Fruit fly (Drosophila melanogaster): ENCODE data around the gene CG11456.

The CG11456 gene

DNA sequence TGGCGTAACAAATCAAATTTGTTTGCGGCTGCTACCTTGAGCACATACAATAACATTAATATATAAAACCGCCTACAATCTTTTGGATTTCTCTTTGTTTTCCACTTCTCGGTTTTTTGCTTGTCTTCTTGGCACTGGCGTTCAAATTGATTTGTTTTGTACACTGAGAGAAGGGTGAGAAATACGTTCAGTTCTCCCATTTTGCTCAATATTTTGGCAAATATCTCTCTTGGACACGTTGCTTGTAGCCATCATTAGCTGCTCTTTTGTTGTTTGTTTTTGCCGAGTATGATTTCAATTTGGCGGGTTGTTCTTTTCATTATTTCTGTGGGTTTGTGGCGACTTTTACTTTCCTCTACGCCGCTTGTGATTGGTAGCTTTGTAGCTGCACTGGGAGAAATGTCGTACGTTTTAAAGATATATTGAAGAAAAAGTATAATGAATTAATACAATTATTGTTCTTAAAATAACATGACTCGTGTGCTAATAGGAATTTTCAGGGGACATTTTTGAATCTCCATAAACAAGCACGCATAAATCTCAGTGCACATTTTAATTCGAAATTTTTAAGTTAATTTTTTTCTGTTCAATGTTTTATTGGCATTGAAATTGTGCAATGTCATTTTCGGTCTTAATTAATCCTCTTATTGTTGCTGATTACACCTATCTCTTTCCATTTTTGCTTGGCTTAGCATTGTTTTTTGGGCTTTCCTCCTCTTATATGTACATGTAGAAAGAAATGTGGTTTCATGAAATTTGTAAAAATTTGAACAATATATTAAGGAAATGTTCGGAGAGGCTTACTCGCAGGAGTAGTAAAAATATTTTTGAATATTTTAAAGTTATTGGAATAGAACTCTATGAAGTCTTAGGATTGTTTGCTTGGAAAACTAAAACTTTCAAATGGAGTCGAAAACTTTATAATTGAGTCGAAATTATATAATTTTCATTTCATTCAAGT lies 14.6 kb upstream of the CG11456 start:
- TF ChIP-seq insv (optimal IDR thresholded peaks at IDR 0.05) (no peak), psq (optimal IDR thresholded peaks at IDR 0.05) (no peak), Myc (optimal IDR thresholded peaks at IDR 0.05) (no peak), ttk (optimal IDR thresholded peaks at IDR 0.05) (no peak), Sin3A (optimal IDR thresholded peaks at IDR 0.05) (no peak), h (optimal IDR thresholded peaks at IDR 0.05) (no peak)

DNA sequence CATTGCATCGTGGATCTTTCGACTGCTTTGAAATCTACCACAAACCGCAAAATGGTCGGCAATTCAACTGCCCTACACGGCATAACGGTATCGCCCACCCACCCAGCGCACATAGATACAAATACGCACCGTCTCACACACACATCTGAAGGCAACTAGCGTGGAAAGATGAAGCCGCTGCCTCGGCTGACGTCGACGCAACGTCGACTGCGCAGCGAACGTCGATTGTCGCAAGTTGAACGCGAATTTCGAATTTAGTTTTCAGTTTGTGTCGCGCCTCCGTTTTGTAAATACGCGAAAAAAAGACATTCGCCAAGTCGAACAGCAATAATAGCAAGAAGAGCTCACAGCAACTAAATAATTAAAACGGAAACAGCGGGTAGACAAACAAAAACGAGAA lies 13.8 kb upstream of the CG11456 start:
- TF ChIP-seq h (optimal IDR thresholded peaks at IDR 0.05) (no peak), insv (optimal IDR thresholded peaks at IDR 0.05) (no peak), ttk (optimal IDR thresholded peaks at IDR 0.05) (no peak), Sin3A (optimal IDR thresholded peaks at IDR 0.05) (no peak), Myc (optimal IDR thresholded peaks at IDR 0.05) (no peak), psq (optimal IDR thresholded peaks at IDR 0.05) (no peak)

DNA sequence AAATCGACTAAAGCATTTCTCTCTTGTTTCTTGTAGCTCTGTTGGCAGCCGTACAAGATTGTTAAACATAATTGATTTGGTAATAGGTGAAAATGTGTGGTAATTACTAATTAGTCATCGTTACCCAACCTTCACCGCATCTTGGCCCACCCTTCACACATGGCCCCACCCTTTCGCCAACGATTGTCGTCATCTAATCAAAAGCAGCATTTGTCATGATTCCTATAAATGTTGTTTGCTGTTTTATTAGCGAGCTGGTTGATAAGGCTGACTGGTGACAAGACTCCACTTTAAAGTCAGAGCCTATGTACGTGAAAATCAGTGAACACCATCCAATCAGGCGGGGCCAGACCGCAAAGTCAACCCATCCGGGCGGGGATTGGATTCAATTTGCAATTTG lies 11.4 kb upstream of the CG11456 start:
- TF ChIP-seq ttk (optimal IDR thresholded peaks at IDR 0.05) (no peak), Myc (optimal IDR thresholded peaks at IDR 0.05) (no peak), psq (optimal IDR thresholded peaks at IDR 0.05) (no peak), Sin3A (optimal IDR thresholded peaks at IDR 0.05) (no peak)

DNA sequence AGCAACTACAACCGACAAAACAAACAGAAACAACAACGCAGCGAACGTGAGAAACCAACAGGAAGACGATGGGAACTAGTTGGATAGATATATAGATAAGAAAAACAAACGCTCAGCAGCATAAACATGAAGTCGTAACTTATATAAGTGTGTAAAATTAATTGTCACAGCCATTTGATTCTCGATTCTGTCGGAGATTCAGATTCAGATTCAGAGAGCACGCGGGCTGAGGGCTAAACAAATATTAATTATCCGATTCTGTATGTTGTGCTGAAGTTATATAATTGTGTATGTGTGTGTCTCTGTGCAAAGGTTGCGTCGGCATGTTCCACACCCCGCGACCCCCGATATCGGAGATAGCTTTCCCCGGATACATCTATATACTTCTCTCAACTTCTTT lies 7.6 kb upstream of the CG11456 start:
- TF ChIP-seq ttk (optimal IDR thresholded peaks at IDR 0.05) (no peak), Sin3A (optimal IDR thresholded peaks at IDR 0.05) (no peak), insv (optimal IDR thresholded peaks at IDR 0.05) (no peak), Myc (optimal IDR thresholded peaks at IDR 0.05) (no peak), h (optimal IDR thresholded peaks at IDR 0.05) (no peak), psq (optimal IDR thresholded peaks at IDR 0.05) (no peak)

DNA sequence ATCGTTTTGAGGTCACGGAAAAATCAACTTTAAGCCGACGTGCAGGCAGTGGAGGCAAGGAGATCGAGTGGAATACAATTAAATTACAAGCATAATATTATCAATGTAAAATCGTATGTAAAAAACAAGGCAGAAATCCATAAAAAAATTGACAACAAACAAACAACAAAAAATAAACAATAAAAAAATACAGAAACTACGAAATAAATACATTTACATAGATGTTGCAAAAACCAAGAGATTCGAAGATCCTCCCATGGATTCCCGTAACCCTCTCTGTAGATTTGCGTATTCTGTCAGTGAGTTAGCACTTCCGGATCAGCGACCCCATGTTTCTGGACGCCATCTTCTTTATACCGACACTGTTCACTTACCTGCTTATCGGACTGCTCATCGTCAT lies 5.9 kb upstream of the CG11456 start, which contains the start of gene CG3288:
Gene CG3288, plus strand, starts transcription at position 301 of the 400 bp plus-strand sequence.
- TF ChIP-seq Sin3A (optimal IDR thresholded peaks at IDR 0.05) (no peak), Myc (optimal IDR thresholded peaks at IDR 0.05) (no peak), psq (optimal IDR thresholded peaks at IDR 0.05) (no peak), h (optimal IDR thresholded peaks at IDR 0.05) (no peak), insv (optimal IDR thresholded peaks at IDR 0.05) (no peak), ttk (optimal IDR thresholded peaks at IDR 0.05) (no peak)

DNA sequence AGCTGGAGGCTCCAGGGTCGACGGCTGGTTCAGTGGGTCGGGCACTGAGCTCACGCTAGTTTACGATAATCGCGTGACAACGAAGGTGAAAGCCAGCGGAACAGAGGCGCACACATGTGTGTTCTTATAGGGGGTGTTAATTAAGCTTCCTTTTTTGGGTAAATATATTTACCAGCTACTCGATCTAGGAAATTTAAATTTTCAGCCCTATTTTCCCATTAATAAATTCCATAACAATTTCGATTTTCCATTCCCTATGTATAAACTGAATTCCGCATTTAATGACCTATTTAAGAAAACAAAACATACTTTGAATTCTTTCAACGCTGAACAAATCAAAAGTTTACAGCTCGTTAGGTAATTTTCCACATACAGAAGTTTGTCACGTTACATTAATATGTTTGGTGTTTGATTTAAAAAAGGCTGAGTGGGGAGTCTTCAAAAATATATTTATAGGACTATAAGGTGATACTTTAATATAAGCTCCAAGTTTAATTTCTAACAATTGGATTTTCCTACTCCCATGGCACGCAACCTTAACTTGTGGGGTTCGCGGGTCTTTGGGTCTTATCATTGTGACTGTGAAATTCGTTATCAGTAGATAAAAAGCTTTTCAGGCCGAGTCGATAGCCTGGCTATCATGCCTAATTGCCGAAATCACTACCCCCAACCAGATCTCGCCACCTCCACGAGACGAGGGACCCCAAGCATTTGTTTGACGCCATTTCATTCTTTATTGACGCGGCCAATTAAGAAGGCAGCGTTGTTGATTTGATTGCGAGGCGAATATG lies 4.6 kb upstream of the CG11456 start, which contains the start of gene CG13255:
Gene CG13255, plus strand, starts transcription at position 449 of the 791 bp plus-strand sequence.
- TF ChIP-seq Myc (optimal IDR thresholded peaks at IDR 0.05) (no peak), psq (optimal IDR thresholded peaks at IDR 0.05) (no peak), ttk (optimal IDR thresholded peaks at IDR 0.05) (no peak), insv (optimal IDR thresholded peaks at IDR 0.05) (no peak), h (optimal IDR thresholded peaks at IDR 0.05) (no peak), Sin3A (optimal IDR thresholded peaks at IDR 0.05) (no peak)

DNA sequence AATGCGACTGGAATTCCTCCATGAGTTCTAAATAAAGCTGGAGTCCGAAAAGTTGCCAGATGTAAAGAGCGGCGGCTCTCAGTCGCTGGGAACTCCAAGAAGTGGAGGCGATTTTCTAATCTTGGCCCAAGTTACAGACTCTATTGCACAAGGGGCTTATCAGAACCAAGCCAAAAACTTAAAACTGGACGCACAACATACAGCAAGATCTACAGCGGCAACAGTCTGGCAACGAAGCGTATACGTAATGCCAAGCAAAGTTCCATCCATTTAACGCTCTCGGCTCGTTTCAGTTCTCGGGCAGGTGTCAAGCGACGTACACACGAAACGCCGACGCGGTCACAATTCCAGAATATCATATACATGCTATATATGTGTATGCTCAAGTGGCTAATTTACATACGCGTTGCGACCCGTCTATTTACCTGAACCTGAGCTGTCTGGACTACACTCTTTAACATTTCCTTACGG lies 3.9 kb upstream of the CG11456 start:
- no peak for TF ChIP-seq h (optimal IDR thresholded peaks at IDR 0.05)
- TF ChIP-seq psq (optimal IDR thresholded peaks at IDR 0.05) = no peak
- no peak for TF ChIP-seq Myc (optimal IDR thresholded peaks at IDR 0.05)
- no peak for TF ChIP-seq insv (optimal IDR thresholded peaks at IDR 0.05)
- no peak for TF ChIP-seq Sin3A (optimal IDR thresholded peaks at IDR 0.05)
- TF ChIP-seq ttk (optimal IDR thresholded peaks at IDR 0.05) = no peak

DNA sequence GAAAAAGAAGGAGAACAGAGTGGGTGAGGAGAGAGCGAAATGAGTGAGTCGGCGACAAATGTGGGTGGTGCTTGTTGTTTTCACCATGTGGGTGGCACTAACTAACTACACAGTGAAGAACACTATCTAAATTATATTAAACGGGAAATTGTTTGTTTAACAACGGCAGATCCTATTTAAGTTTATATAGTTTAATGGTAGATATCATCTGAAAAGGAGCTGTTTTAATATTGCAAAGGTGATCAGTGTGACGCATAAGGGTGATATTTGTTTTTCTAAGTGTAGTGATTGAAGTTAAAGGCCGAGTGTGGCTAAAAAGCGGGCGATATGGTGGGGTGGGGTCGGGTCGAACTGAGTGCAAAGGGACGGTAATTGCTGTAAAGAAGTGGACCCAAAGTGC lies 6.8 kb downstream of the CG11456 start:
- TF ChIP-seq ttk (optimal IDR thresholded peaks at IDR 0.05) (no peak), insv (optimal IDR thresholded peaks at IDR 0.05) (no peak), psq (optimal IDR thresholded peaks at IDR 0.05) (no peak), Myc (optimal IDR thresholded peaks at IDR 0.05) (no peak), Sin3A (optimal IDR thresholded peaks at IDR 0.05) (no peak), h (optimal IDR thresholded peaks at IDR 0.05) (no peak)

DNA sequence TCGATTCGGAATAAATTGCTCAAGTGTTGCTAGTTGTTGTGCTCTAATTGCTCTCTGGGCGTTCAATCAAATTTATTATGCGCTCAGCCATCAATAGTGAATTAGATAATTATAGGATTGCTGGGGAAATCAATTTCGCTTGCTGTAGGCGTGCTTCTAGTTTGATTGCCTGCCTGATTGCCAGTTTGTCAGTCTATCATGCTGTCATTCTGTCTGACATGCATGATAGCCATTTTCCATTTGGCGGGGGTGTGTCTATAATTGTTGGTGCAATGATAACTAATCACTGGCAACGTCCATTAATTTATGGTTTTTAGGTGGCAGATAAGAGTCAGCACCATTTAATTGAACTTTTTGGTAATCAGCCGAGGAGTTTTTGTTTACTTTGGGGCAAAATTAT lies 15.8 kb downstream of the CG11456 start:
- no peak for TF ChIP-seq h (optimal IDR thresholded peaks at IDR 0.05)

DNA sequence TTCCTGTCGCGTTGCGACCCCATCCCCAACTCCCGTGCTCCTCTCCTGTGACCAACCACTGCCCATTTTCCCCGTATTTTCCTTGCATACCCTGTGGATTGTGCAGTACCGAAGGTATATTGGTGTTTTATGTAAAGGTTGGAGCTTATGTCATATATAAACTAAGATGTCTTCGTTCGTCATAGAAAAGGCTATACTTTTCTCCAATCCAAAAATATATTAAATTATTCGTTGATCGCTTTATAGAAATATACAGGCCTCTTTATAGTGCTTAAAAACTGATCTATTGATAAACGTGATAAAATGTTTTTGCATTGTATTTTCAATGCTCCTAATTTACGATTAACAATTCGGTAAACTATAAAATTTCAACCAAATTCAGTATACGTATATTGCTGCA lies 27.2 kb downstream of the CG11456 start:
- TF ChIP-seq h (optimal IDR thresholded peaks at IDR 0.05) = no peak
- TF ChIP-seq insv (optimal IDR thresholded peaks at IDR 0.05) = no peak
- no peak for TF ChIP-seq psq (optimal IDR thresholded peaks at IDR 0.05)
- TF ChIP-seq Sin3A (optimal IDR thresholded peaks at IDR 0.05) = no peak
- no peak for TF ChIP-seq ttk (optimal IDR thresholded peaks at IDR 0.05)
- no peak for TF ChIP-seq Myc (optimal IDR thresholded peaks at IDR 0.05)

DNA sequence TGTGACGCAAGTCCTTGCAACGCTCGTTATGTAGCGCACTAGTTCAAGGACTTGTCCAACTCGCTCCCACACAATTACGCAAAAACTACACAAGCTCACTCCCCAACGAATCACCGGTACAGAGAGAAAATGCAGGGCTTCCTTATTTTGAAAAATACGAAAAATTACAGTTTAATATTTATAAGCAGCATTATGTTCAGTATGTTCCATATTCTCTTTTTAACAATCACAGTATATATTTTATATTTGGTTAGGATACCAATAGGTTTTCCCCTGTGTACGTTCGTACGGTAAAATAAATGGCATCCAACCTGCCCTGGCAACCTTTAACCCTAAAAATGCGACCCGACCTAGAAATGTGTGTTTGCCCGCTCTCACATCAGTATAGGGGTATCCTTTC lies 42.2 kb downstream of the CG11456 start:
- TF ChIP-seq h (optimal IDR thresholded peaks at IDR 0.05) (no peak), Sin3A (optimal IDR thresholded peaks at IDR 0.05) (no peak), insv (optimal IDR thresholded peaks at IDR 0.05) (no peak), ttk (optimal IDR thresholded peaks at IDR 0.05) (no peak), Myc (optimal IDR thresholded peaks at IDR 0.05) (no peak), psq (optimal IDR thresholded peaks at IDR 0.05) (no peak)

DNA sequence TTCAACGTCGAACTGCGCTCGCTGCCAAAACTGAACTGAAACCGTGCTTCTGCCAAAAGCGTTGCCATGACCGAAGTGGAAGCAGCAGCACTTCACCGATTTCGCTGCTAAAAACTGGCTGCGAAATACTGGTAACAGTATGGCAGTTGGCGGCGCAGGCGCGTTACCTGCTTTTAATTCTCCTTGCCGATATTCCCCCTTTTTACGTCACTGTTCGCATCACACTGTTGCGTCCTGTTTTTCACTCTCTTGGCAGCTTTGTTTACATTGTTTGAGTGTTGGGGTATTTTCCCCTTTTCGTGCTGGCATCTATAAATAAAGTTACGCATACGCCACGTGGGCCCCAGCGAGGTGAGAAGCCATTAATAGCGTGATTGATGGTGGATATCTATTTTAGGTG lies 43.4 kb downstream of the CG11456 start, which contains the start of gene CG32432:
Gene CG32432, minus strand, starts transcription at position 17 of the 400 bp plus-strand sequence.
- no peak for TF ChIP-seq h (optimal IDR thresholded peaks at IDR 0.05)
- no peak for TF ChIP-seq ttk (optimal IDR thresholded peaks at IDR 0.05)
- TF ChIP-seq insv (optimal IDR thresholded peaks at IDR 0.05) = no peak
